Fruit fly (Drosophila melanogaster) whole organism, prepupa: ENCODE data around the gene kibra.
A peak's percentile ranks its signal among the peaks of the same experiment; 100 is the strongest.

Experiments used
- Blimp-1 ChIP-seq: fragments of 200-800 bp; sonication (Bioruptor generic); optimal IDR thresholded peaks from 3 replicates; lab custom pipeline; 2017; ENCODE audit warnings: missing biosample characterization, missing genetic modification characterization, mild to moderate bottlenecking, moderate library complexity, missing genetic modification reagents
- CG10631 ChIP-seq: fragments of 200-800 bp; sonication (Bioruptor generic); optimal IDR thresholded peaks from 2 replicates; lab custom pipeline; 2016; ENCODE audit warnings: missing biosample characterization, missing genetic modification characterization
- CG11294 ChIP-seq: fragments of 200-800 bp; sonication (Bioruptor generic); IDR thresholded peaks from 2 replicates; pipeline ENCODE4 v1.3.6; 2022; ENCODE audit warnings: missing biosample characterization, missing genetic modification characterization
- CG11902 ChIP-seq: fragments of 200-800 bp; sonication (Bioruptor generic); optimal IDR thresholded peaks from 3 replicates; lab custom pipeline; 2016; ENCODE audit warnings: missing biosample characterization, missing genetic modification characterization
- CG1621 ChIP-seq: fragments of 200-800 bp; sonication (Bioruptor generic); optimal IDR thresholded peaks from 3 replicates; lab custom pipeline; 2018; ENCODE audit warnings: missing biosample characterization, mild to moderate bottlenecking, missing genetic modification characterization
- CG16779 ChIP-seq: fragments of 200-800 bp; sonication (Bioruptor generic); optimal IDR thresholded peaks from 3 replicates; lab custom pipeline; 2017; ENCODE audit warnings: missing biosample characterization, mild to moderate bottlenecking, missing genetic modification characterization
- CG32006 ChIP-seq: fragments of 200-800 bp; sonication (Bioruptor generic); optimal IDR thresholded peaks from 3 replicates; lab custom pipeline; 2017; ENCODE audit warnings: missing biosample characterization, mild to moderate bottlenecking, missing genetic modification characterization
- CG34406 ChIP-seq: fragments of 200-800 bp; sonication (Bioruptor generic); optimal IDR thresholded peaks from 3 replicates; lab custom pipeline; 2016; ENCODE audit warnings: missing biosample characterization, missing genetic modification characterization
- CG4318 ChIP-seq: fragments of 200-800 bp; sonication (Bioruptor generic); optimal IDR thresholded peaks from 3 replicates; lab custom pipeline; 2017; ENCODE audit warnings: missing biosample characterization, mild to moderate bottlenecking, missing genetic modification characterization
- CG6163 ChIP-seq: fragments of 200-800 bp; sonication (Bioruptor generic); IDR thresholded peaks from 3 replicates; pipeline ENCODE4 v1.3.6; 2022; ENCODE audit warnings: missing biosample characterization, missing genetic modification characterization
- CG6276 ChIP-seq: fragments of 200-800 bp; sonication (Bioruptor generic); optimal IDR thresholded peaks from 2 replicates; lab custom pipeline; 2017; ENCODE audit warnings: missing biosample characterization, mild to moderate bottlenecking, missing genetic modification characterization
- CG6854 ChIP-seq: fragments of 200-800 bp; sonication (Bioruptor generic); optimal IDR thresholded peaks from 2 replicates; lab custom pipeline; 2017; ENCODE audit warnings: missing biosample characterization, mild to moderate bottlenecking, missing genetic modification characterization
- CG7368 ChIP-seq: fragments of 200-800 bp; sonication (Bioruptor generic); optimal IDR thresholded peaks from 3 replicates; lab custom pipeline; 2016; ENCODE audit warnings: missing biosample characterization, missing genetic modification characterization
- CG8319 ChIP-seq: fragments of 200-800 bp; sonication (Bioruptor generic); optimal IDR thresholded peaks from 3 replicates; lab custom pipeline; 2016; ENCODE audit warnings: missing biosample characterization, missing genetic modification characterization
- CG8632 ChIP-seq: fragments of 200-800 bp; sonication (Bioruptor generic); optimal IDR thresholded peaks from 3 replicates; lab custom pipeline; 2016; ENCODE audit warnings: missing biosample characterization, missing genetic modification characterization
- CG9139 ChIP-seq: fragments of 200-800 bp; sonication (Bioruptor generic); optimal IDR thresholded peaks from 3 replicates; lab custom pipeline; 2017; ENCODE audit warnings: missing biosample characterization, mild to moderate bottlenecking, missing genetic modification characterization
- Eip75B ChIP-seq: fragments of 200-800 bp; sonication (Bioruptor generic); optimal IDR thresholded peaks from 3 replicates; lab custom pipeline; 2016; ENCODE audit warnings: missing biosample characterization, missing genetic modification characterization
- Eip78C ChIP-seq: fragments of 200-800 bp; sonication (Bioruptor generic); peaks from one replicate; lab custom pipeline; 2016; ENCODE audit warnings: missing biosample characterization, missing genetic modification characterization
- Eip93F ChIP-seq: fragments of 200-800 bp; sonication (Bioruptor generic); optimal IDR thresholded peaks from 2 replicates; lab custom pipeline; 2016; ENCODE audit warnings: missing biosample characterization, mild to moderate bottlenecking, missing genetic modification characterization
- Ets21C ChIP-seq: fragments of 200-800 bp; sonication (Bioruptor generic); optimal IDR thresholded peaks from 3 replicates; lab custom pipeline; 2016; ENCODE audit warnings: missing biosample characterization, missing genetic modification characterization
- Ets96B ChIP-seq: fragments of 200-800 bp; optimal IDR thresholded peaks from 2 replicates; lab custom pipeline; 2019; ENCODE audit warnings: missing biosample characterization, mild to moderate bottlenecking, missing genetic modification characterization, moderate library complexity
- Gug ChIP-seq: fragments of 200-800 bp; sonication (Bioruptor generic); IDR thresholded peaks from 2 replicates; pipeline ENCODE4 v1.3.6; 2022; ENCODE audit warnings: missing biosample characterization, missing genetic modification characterization
- Hr38 ChIP-seq: sonication (Bioruptor generic); optimal IDR thresholded peaks from 2 replicates; lab custom pipeline; 2016; ENCODE audit warnings: missing biosample characterization, missing genetic modification characterization
- Lpt ChIP-seq: fragments of 200-800 bp; sonication (Bioruptor generic); optimal IDR thresholded peaks from 3 replicates; lab custom pipeline; 2016; ENCODE audit warnings: missing biosample characterization, missing genetic modification characterization
- Met ChIP-seq: fragments of 200-800 bp; sonication (Bioruptor generic); optimal IDR thresholded peaks from 3 replicates; lab custom pipeline; 2016; ENCODE audit warnings: missing biosample characterization, missing genetic modification characterization
- OdsH ChIP-seq: fragments of 200-800 bp; sonication (Bioruptor generic); optimal IDR thresholded peaks from 3 replicates; lab custom pipeline; 2016; ENCODE audit warnings: missing biosample characterization, missing genetic modification characterization
- Smox ChIP-seq: fragments of 200-800 bp; sonication (Bioruptor generic); optimal IDR thresholded peaks from 3 replicates; lab custom pipeline; 2016; ENCODE audit warnings: missing biosample characterization, missing genetic modification characterization
- Sox102F ChIP-seq: fragments of 200-800 bp; sonication (Bioruptor generic); optimal IDR thresholded peaks from 2 replicates; lab custom pipeline; 2016; ENCODE audit warnings: missing biosample characterization, mild to moderate bottlenecking, missing genetic modification characterization
- Sox14 ChIP-seq: fragments of 200-800 bp; sonication (Bioruptor generic); optimal IDR thresholded peaks from 3 replicates; lab custom pipeline; 2016; ENCODE audit warnings: missing biosample characterization, missing genetic modification characterization
- Sox15 ChIP-seq: fragments of 200-800 bp; sonication (Bioruptor generic); optimal IDR thresholded peaks from 3 replicates; lab custom pipeline; 2016; ENCODE audit warnings: missing biosample characterization, missing genetic modification characterization
- dac ChIP-seq: fragments of 200-800 bp; sonication (Bioruptor generic); optimal IDR thresholded peaks from 2 replicates; lab custom pipeline; 2017; ENCODE audit warnings: missing biosample characterization, mild to moderate bottlenecking, missing genetic modification characterization
- dsx ChIP-seq: fragments of 200-800 bp; optimal IDR thresholded peaks from 3 replicates; lab custom pipeline; 2019; ENCODE audit warnings: missing biosample characterization, mild to moderate bottlenecking, missing genetic modification characterization, moderate library complexity; ENCODE audit not compliant: poor library complexity, severe bottlenecking
- eg ChIP-seq: fragments of 200-800 bp; sonication (Bioruptor generic); IDR thresholded peaks from 3 replicates; pipeline ENCODE4 v1.3.6; 2022; ENCODE audit warnings: missing biosample characterization, missing genetic modification characterization
- esn ChIP-seq: fragments of 200-800 bp; sonication (Bioruptor generic); optimal IDR thresholded peaks from 2 replicates; lab custom pipeline; 2016; ENCODE audit warnings: missing biosample characterization, mild to moderate bottlenecking, missing genetic modification characterization, moderate library complexity
- fd59A ChIP-seq: fragments of 200-800 bp; sonication (Bioruptor generic); optimal IDR thresholded peaks from 2 replicates; lab custom pipeline; 2017; ENCODE audit warnings: missing biosample characterization, mild to moderate bottlenecking, missing genetic modification characterization, missing genetic modification reagents
- fd85E ChIP-seq: fragments of 200-800 bp; sonication (Bioruptor generic); optimal IDR thresholded peaks from 3 replicates; lab custom pipeline; 2016; ENCODE audit warnings: missing biosample characterization, missing genetic modification characterization
- fkh ChIP-seq: fragments of 200-800 bp; sonication (Bioruptor generic); optimal IDR thresholded peaks from 3 replicates; lab custom pipeline; 2017; ENCODE audit warnings: missing biosample characterization, mild to moderate bottlenecking, missing genetic modification characterization, moderate library complexity
- net ChIP-seq: fragments of 200-800 bp; sonication (Bioruptor generic); optimal IDR thresholded peaks from 3 replicates; lab custom pipeline; 2016; ENCODE audit warnings: missing biosample characterization, missing genetic modification characterization
- pdm3 ChIP-seq: fragments of 200-800 bp; sonication (Bioruptor generic); optimal IDR thresholded peaks from 3 replicates; lab custom pipeline; 2016; ENCODE audit warnings: missing biosample characterization, missing genetic modification characterization
- salr ChIP-seq, 2 experiments: fragments of 200-800 bp; sonication (Bioruptor generic); optimal IDR thresholded peaks; 3 replicates each; lab custom pipeline; 2016 to 2018; ENCODE audit warnings: missing biosample characterization in 2 of 2, missing genetic modification characterization in 2 of 2, mild to moderate bottlenecking in 1 of 2
- spab ChIP-seq: fragments of 200-800 bp; sonication (Bioruptor generic); optimal IDR thresholded peaks from 2 replicates; lab custom pipeline; 2017; ENCODE audit warnings: missing biosample characterization, mild to moderate bottlenecking, missing genetic modification characterization, missing genetic modification reagents
- ss ChIP-seq, 2 experiments: fragments of 200-800 bp; sonication (Bioruptor generic); optimal IDR thresholded peaks; 2 replicates in 1 of 2; 3 replicates in 1 of 2; lab custom pipeline; 2017 to 2018; ENCODE audit warnings: mild to moderate bottlenecking in 2 of 2, missing biosample characterization in 2 of 2, missing genetic modification characterization in 2 of 2, moderate library complexity in 1 of 2
- svp ChIP-seq: fragments of 200-800 bp; sonication (Bioruptor generic); peaks from one replicate; lab custom pipeline; 2016; ENCODE audit warnings: missing biosample characterization, missing genetic modification characterization
- topi ChIP-seq: fragments of 200-800 bp; sonication (Bioruptor generic); optimal IDR thresholded peaks from 3 replicates; lab custom pipeline; 2016; ENCODE audit warnings: missing biosample characterization, missing genetic modification characterization
- vri ChIP-seq: fragments of 200-800 bp; sonication (Bioruptor generic); optimal IDR thresholded peaks from 3 replicates; lab custom pipeline; 2016; ENCODE audit warnings: missing biosample characterization, mild to moderate bottlenecking, missing genetic modification characterization

kibra gene

dm6 chr3R:14744339-14745129, 20.5 kb upstream of the kibra start:
- TF ChIP-seq CG16779 (tag; lab: Kevin White, UChicago), result no peak
- peak; percentile 73 for TF ChIP-seq Eip78C (GFP tag; lab: Kevin White, UChicago)
- TF ChIP-seq fkh (GFP tag; lab: Kevin White, UChicago), result peak; percentile 37
- TF ChIP-seq topi, result peak; percentile 12
- TF ChIP-seq pdm3 (GFP tag; lab: Kevin White, UChicago), result no peak
- TF ChIP-seq Lpt (GFP tag; lab: Kevin White, UChicago), result no peak
- no peak for TF ChIP-seq Ets21C
- no peak for TF ChIP-seq Blimp-1
- TF ChIP-seq, all 60 proteins: peak for 3

- TF ChIP-seq dac (GFP tag; lab: Kevin White, UChicago), result no peak
- TF ChIP-seq CG6854 (GFP tag; lab: Kevin White, UChicago), result peak; percentile 62
- no peak for TF ChIP-seq eg
Measured at dm6 chr3R:14743418-14743817, 19.4 kb upstream of the kibra start.

DNA sequence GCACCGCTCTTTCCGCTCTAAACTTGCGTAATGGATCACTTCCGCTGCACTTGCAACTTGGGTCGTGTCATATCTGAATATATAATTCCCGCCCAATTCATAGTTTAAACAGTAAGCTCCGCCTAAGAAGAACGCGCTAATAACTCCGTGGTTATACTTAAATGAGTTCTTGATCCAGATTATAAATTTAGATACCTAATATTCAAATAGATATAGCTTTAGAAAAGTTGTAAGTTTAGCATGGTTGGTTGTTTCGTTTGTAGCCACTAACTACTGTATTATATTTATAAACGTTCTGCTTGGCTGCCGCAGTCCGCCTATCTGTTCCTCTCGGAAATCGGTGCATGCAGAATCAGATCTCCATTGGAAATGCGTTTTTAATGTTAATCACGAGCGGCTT, 18.9 kb upstream of the kibra start:
- TF ChIP-seq spab (peak; percentile 49), CG10631 (GFP tag; lab: Kevin White, UChicago) (peak; percentile 76), CG16779 (tag; lab: Kevin White, UChicago) (peak; percentile 8), dac (GFP tag; lab: Kevin White, UChicago) (no peak), svp (GFP tag; lab: Kevin White, UChicago) (peak; percentile 91), OdsH (GFP tag; lab: Kevin White, UChicago) (peak; percentile 75), Blimp-1 (no peak), dsx (peak; percentile 80), CG7368 (peak; percentile 38), CG34406 (peak; percentile 41), Smox (GFP tag; lab: Kevin White, UChicago) (peak; percentile 67), Eip78C (GFP tag; lab: Kevin White, UChicago) (peak; percentile 95), Gug (GFP tag; lab: Robert Waterston, UW) (peak; percentile 66), CG6276 (peak; percentile 25), pdm3 (GFP tag; lab: Kevin White, UChicago) (peak; percentile 77), eg (peak; percentile 83), CG8632 (GFP tag; lab: Kevin White, UChicago) (peak; percentile 51), topi (peak; percentile 82), Ets96B (tag; lab: Kevin White, UChicago) (peak; percentile 76), fkh (GFP tag; lab: Kevin White, UChicago) (no peak), vri (peak; percentile 14), net (GFP tag; lab: Kevin White, UChicago) (peak; percentile 55), Sox102F (peak; percentile 69), CG4318 (GFP tag; lab: Kevin White, UChicago) (no peak), fd59A (GFP tag; lab: Kevin White, UChicago) (peak; percentile 44), fd85E (GFP tag; lab: Kevin White, UChicago) (no peak), CG1621 (tag; lab: Kevin White, UChicago) (peak; percentile 53), Sox15 (GFP tag; lab: Kevin White, UChicago) (peak; percentile 38), Met (GFP tag; lab: Kevin White, UChicago) (peak; percentile 71), CG11294 (GFP tag; lab: Robert Waterston, UW) (0 out of 2 replicates have a peak, but pooled peaks have one; percentile 56), CG8319 (GFP tag; lab: Kevin White, UChicago) (peak; percentile 29), ss (GFP tag; optimal IDR thresholded peaks at IDR 0.05; lab: Kevin White, UChicago) (peak; percentile 26 to 79), CG9139 (GFP tag; lab: Kevin White, UChicago) (peak; percentile 31), Eip93F (GFP tag; lab: Kevin White, UChicago) (peak; percentile 9), Sox14 (peak; percentile 65), CG32006 (GFP tag; lab: Kevin White, UChicago) (peak; percentile 67), esn (GFP tag; lab: Kevin White, UChicago) (peak; percentile 78), Eip75B (GFP tag; lab: Kevin White, UChicago) (peak; percentile 83), salr (GFP tag; optimal IDR thresholded peaks at IDR 0.05; lab: Kevin White, UChicago) (peak; percentile 25 to 35), Hr38 (GFP tag; lab: Kevin White, UChicago) (no peak), CG11902 (GFP tag; lab: Kevin White, UChicago) (peak; percentile 59), CG6163 (GFP tag; lab: Robert Waterston, UW) (peak; percentile 87)
